Fruit fly (Drosophila melanogaster): ENCODE results near the gene CG34277.

DNA sequence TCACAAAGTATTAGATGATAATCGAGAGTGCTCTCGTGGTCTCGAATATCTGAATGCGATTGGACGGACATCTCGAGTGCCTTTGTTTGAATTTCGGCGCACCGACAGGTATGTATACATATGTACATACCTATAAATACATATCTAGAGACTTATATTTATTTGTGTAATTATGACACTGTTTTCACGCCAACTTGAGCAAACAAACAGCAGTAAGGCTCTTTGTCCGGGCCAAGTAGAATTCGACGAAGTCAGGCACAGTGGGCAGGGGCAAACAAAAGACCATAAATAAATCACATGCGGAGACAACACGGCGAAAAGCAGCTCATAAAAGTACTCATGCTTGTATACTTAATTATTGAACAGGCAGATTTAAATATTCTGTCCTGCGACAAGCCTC lies 48.7 kb upstream of the CG34277 start:
- TF ChIP-seq psq (optimal IDR thresholded peaks at IDR 0.05) (no peak), EcR (GFP tag; optimal IDR thresholded peaks at IDR 0.05) (no peak), pan (optimal IDR thresholded peaks at IDR 0.05) (no peak), Dll (optimal IDR thresholded peaks at IDR 0.05) (no peak)

Measured in whole organism.